Worm (Caenorhabditis elegans): ENCODE measurements around the gene dgat-2.
A peak's percentile ranks its signal among the peaks of the same experiment; 100 is the strongest.

Gene dgat-2

DNA sequence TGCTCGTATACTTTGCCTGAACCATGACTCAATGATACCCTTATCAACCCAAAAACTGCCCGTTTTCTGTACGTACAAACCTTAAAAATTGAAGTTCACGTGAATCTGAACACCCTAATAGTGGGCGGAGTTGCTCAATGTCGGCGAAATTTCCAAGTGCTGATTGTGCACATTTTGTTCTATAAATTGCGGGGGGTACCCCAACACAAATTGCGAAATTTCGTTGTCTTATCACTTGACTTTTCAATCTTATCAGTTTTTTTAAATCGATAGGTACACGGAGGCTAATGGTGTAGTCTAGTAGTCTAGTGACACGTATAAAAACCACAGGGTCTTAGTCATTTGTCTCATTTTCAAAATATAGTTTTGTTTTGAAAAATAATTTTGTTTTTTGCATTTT is 875 bp upstream of the dgat-2 start, which contains the start of gene fbxa-108 (continued):
- TF ChIP-seq nfya-2 (GFP tag; IDR thresholded peaks at IDR 0.05): no peak
- TF ChIP-seq xnd-1 (tag; optimal IDR thresholded peaks at IDR 0.05): no peak
- TF ChIP-seq egrh-3 (GFP tag; IDR thresholded peaks at IDR 0.05): no peak
- no peak for TF ChIP-seq bed-1 (GFP tag; IDR thresholded peaks at IDR 0.05)
- TF ChIP-seq T07F8.4 (tag; optimal IDR thresholded peaks at IDR 0.05): no peak
- TF ChIP-seq lag-1 (GFP tag; IDR thresholded peaks at IDR 0.05): no peak
- TF ChIP-seq ama-1 (optimal IDR thresholded peaks at IDR 0.05): no peak
- no peak for TF ChIP-seq ama-1 (GFP tag; optimal IDR thresholded peaks at IDR 0.05)
- TF ChIP-seq akir-1 (GFP tag; optimal IDR thresholded peaks at IDR 0.05): no peak
- peak; percentile 67 for TF ChIP-seq ets-4 (GFP tag; optimal IDR thresholded peaks at IDR 0.05)
- peak; percentile 99 for TF ChIP-seq nhr-80 (tag; optimal IDR thresholded peaks at IDR 0.05)
- no peak for TF ChIP-seq F57A8.1 (GFP tag; optimal IDR thresholded peaks at IDR 0.05)
- no peak for TF ChIP-seq unc-130 (GFP tag; optimal IDR thresholded peaks at IDR 0.05)
- TF ChIP-seq ceh-27 (GFP tag; optimal IDR thresholded peaks at IDR 0.05): no peak
- no peak for TF ChIP-seq hmg-20 (GFP tag; IDR thresholded peaks at IDR 0.05)
- no peak for TF ChIP-seq ztf-26 (tag; optimal IDR thresholded peaks at IDR 0.05)
- TF ChIP-seq attf-3 (GFP tag; conservative IDR thresholded peaks at IDR 0.05): no peak
- TF ChIP-seq F22D6.2 (tag; optimal IDR thresholded peaks at IDR 0.05): peak; percentile 9
- TF ChIP-seq hlh-12 (tag; optimal IDR thresholded peaks at IDR 0.05): no peak
- TF ChIP-seq lsl-1 (GFP tag; optimal IDR thresholded peaks at IDR 0.05): no peak
- no peak for TF ChIP-seq mes-4 (tag; optimal IDR thresholded peaks at IDR 0.05)
- no peak for TF ChIP-seq Y95B8A.8 (GFP tag; IDR thresholded peaks at IDR 0.05)
- no peak for TF ChIP-seq Y56A3A.18 (GFP tag; IDR thresholded peaks at IDR 0.05)
- peak; percentile 55; the same call in 1 of the 2 replicates for TF ChIP-seq dox-1 (GFP tag; IDR thresholded peaks at IDR 0.05)
- no peak for TF ChIP-seq madf-8 (GFP tag; conservative IDR thresholded peaks at IDR 0.05)
- TF ChIP-seq rec-8 (tag; optimal IDR thresholded peaks at IDR 0.05): no peak
- TF ChIP-seq F10E7.11 (tag; optimal IDR thresholded peaks at IDR 0.05): no peak
- no peak for TF ChIP-seq lin-35 (GFP tag; optimal IDR thresholded peaks at IDR 0.05)
- no peak for TF ChIP-seq lsy-27 (tag; optimal IDR thresholded peaks at IDR 0.05; ENCODE audit: borderline replicate concordance, insufficient read depth)
- no peak for TF ChIP-seq snpc-4 (GFP tag; optimal IDR thresholded peaks at IDR 0.05)
- peak in 3 of 4 experiments; percentile 45 to 71 (median 61) for TF ChIP-seq snpc-4 (tag; optimal IDR thresholded peaks at IDR 0.05)
- TF ChIP-seq let-526 (GFP tag; IDR thresholded peaks at IDR 0.05): no peak
- no peak for TF ChIP-seq K11D2.4 (GFP tag; IDR thresholded peaks at IDR 0.05)
- no peak for TF ChIP-seq ekl-4 (GFP tag; IDR thresholded peaks at IDR 0.05)
- no peak for TF ChIP-seq hrde-1 (tag; optimal IDR thresholded peaks at IDR 0.05; ENCODE audit: borderline replicate concordance)
- TF ChIP-seq egl-18 (GFP tag; IDR thresholded peaks at IDR 0.05): no peak
- TF ChIP-seq pha-4 (tag; optimal IDR thresholded peaks at IDR 0.05): peak; percentile 82
- TF ChIP-seq ceh-58 (GFP tag; IDR thresholded peaks at IDR 0.05): no peak
- TF ChIP-seq nfya-1 (tag; optimal IDR thresholded peaks at IDR 0.05; ENCODE audit: borderline replicate concordance, insufficient read depth): no peak
- no peak for TF ChIP-seq mxl-1 (tag; optimal IDR thresholded peaks at IDR 0.05)
- TF ChIP-seq B0261.1 (tag; optimal IDR thresholded peaks at IDR 0.05): no peak
- TF ChIP-seq nhr-27 (tag; optimal IDR thresholded peaks at IDR 0.05): no peak
- TF ChIP-seq repo-1 (tag; optimal IDR thresholded peaks at IDR 0.05): no peak
- no peak for TF ChIP-seq lin-26 (GFP tag; IDR thresholded peaks at IDR 0.05)
- no peak for TF ChIP-seq sea-2 (GFP tag; IDR thresholded peaks at IDR 0.05)
- TF ChIP-seq ztf-22 (GFP tag; optimal IDR thresholded peaks at IDR 0.05): peak; percentile 79
- no peak for TF ChIP-seq nhr-179 (tag; optimal IDR thresholded peaks at IDR 0.05)
- no peak for TF ChIP-seq Y79H2A.3 (GFP tag; conservative IDR thresholded peaks at IDR 0.05)
- TF ChIP-seq snpc-1.3 (tag; optimal IDR thresholded peaks at IDR 0.05; ENCODE audit: insufficient read depth): no peak
- TF ChIP-seq F52B5.7 (tag; optimal IDR thresholded peaks at IDR 0.05): no peak
